Worm (Caenorhabditis elegans) whole organism, L4/young adult: ENCODE measurements around the gene F53F1.6.

Experiments used
- W03F9.2 ChIP-seq: fragments of 150-350 bp; optimal IDR thresholded peaks from 2 replicates; lab custom pipeline; 2014; ENCODE audit warnings: missing biosample characterization, missing genetic modification characterization
- dao-5 ChIP-seq: sonication (generic microtip); optimal IDR thresholded peaks from 2 replicates; lab custom pipeline; 2016; ENCODE audit warnings: missing genotype, missing genetic modification characterization, moderate library complexity, missing compliant biosample characterization
- him-1 ChIP-seq: sonication (generic microtip); optimal IDR thresholded peaks from 2 replicates; lab custom pipeline; 2016; ENCODE audit warnings: missing genotype, missing genetic modification reagents, missing genetic modification characterization, missing compliant biosample characterization

F53F1.6 gene

ce11 chrV:13427378-13427777 lies 10.0 kb upstream of the F53F1.6 start:
- TF ChIP-seq him-1 (tag; lab: Kevin White, UChicago) (no peak), W03F9.2 (tag; lab: Kevin White, UChicago) (no peak), dao-5 (tag; lab: Kevin White, UChicago) (no peak)

- TF ChIP-seq him-1 (tag; lab: Kevin White, UChicago) (no peak), W03F9.2 (tag; lab: Kevin White, UChicago) (no peak), dao-5 (tag; lab: Kevin White, UChicago) (no peak)
These were observed 9.4 kb upstream of the F53F1.6 start, which contains the start of gene srd-18 for ce11 chrV:13426764-13427163. srd-18 (minus strand) TSS chrV:13426864.

DNA sequence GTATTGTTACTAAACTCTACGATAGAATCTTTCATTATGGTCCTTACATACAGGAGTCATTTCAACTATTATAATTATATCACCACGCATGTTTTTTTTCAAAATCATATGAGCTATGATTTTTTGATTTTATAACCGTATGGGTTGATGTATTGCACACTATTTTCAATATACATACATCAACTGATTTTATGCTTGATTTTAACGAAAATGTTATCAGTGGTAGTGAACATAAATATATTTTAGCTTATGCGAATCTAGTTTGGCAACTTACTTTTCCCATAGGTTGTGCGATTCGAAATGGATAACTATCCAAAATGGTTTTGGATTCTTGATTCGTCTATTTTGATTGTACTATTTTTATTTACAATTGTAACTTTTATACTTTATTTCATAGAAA lies 6.2 kb upstream of the F53F1.6 start, which contains the start of gene srv-10:
TSS of gene srv-10 (plus strand) at position 301 of the 400 bp plus-strand sequence.
- TF ChIP-seq him-1 (tag; lab: Kevin White, UChicago): no peak
- no peak for TF ChIP-seq dao-5 (tag; lab: Kevin White, UChicago)
- no peak for TF ChIP-seq W03F9.2 (tag; lab: Kevin White, UChicago)

ce11 chrV:13423045-13423444 lies 5.6 kb upstream of the F53F1.6 start, which contains the start of gene srv-9:
srv-9 (minus strand) TSS chrV:13423145.
- no peak for TF ChIP-seq dao-5 (tag; lab: Kevin White, UChicago)

DNA sequence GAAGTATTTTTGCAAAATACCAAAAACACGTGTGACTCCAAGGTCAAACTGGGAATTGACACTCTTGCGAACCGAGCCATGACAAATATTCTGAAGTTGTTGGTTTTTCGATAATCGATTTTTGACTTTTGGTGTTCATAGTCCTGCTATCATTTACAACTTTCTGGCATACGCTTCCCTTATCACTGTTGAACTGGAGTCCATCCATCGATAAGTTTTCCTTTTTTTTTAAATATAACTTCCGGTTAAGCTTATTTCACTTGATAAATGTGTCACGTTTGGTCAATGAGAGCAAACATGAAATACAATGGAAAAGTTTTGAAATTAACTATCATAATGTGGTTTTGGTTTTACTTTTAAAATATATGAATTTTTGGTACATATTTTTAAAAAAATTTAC lies 4.3 kb upstream of the F53F1.6 start:
- TF ChIP-seq dao-5 (tag; lab: Kevin White, UChicago): no peak
- TF ChIP-seq him-1 (tag; lab: Kevin White, UChicago): no peak
- TF ChIP-seq W03F9.2 (tag; lab: Kevin White, UChicago): no peak

DNA sequence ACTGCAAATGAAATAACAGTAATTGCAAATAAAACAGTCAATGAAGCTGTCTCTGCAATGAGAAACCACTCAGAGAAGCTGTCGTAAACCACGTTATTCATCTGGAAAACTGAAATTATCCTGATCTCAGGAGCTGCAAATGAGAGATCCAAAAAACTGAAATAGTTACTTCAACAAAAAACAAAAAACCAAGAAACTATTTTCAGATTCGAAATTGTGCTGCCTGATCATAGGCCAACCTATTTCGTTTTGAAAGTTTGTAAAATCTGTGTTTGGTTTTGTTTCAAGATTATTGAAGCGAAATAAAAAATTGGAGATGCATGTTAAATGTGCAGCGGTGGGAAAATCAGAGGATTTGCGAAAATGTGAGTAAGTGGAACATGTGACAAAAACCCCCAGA lies 3.2 kb upstream of the F53F1.6 start, which contains the start of gene srv-8:
TSS of gene srv-8 (minus strand) at position 101 of the 400 bp plus-strand sequence.
- TF ChIP-seq W03F9.2 (tag; lab: Kevin White, UChicago): no peak
- no peak for TF ChIP-seq dao-5 (tag; lab: Kevin White, UChicago)
- TF ChIP-seq him-1 (tag; lab: Kevin White, UChicago): no peak

DNA sequence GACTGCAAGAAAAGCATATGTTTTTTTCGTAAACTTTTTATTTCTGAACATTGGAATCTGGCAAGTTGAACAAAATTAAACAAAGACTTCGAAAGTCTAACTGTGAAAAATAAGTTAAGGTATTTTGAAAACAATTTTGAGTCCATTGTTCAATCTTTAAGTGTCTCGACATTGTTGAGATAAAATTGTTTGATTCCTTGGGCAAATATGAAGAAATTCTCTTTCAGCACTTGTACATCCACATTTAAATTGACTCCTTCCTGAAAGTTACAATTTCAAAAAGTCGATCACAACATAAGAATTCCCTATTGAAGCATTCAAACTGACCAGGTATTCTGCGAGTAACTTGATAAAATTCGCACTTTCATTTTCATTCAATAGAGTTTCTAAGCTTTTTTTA lies 1.3 kb downstream of the F53F1.6 start:
- TF ChIP-seq dao-5 (tag; lab: Kevin White, UChicago) (no peak), W03F9.2 (tag; lab: Kevin White, UChicago) (no peak), him-1 (tag; lab: Kevin White, UChicago) (no peak)

DNA sequence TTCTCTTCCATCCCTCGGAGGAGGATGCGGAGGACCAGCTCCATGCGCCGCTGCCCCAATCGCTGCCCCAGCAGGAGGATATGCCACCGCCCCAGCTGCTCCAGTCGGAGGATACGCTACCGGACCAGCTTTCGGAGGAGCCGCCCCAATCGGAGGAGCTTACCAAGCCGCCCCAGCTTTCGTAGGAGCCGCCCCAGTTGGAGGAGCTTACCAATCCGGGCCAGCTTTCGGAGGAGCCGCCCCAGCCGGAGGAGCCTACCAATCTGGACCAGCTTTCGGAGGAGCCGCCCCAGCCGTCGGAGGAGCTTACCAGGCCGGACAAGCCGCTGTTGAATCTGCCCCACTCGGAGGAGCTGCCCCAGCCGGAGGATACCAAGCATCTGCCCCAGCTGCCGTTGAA lies 2.0 kb downstream of the F53F1.6 start:
- TF ChIP-seq W03F9.2 (tag; lab: Kevin White, UChicago): no peak
- TF ChIP-seq dao-5 (tag; lab: Kevin White, UChicago): peak; percentile 33

ce11 chrV:13414585-13414984 lies 2.8 kb downstream of the F53F1.6 start, which contains the start of gene cut-2:
cut-2 (plus strand) TSS chrV:13414949.
- TF ChIP-seq him-1 (tag; lab: Kevin White, UChicago): no peak
- no peak for TF ChIP-seq dao-5 (tag; lab: Kevin White, UChicago)
- no peak for TF ChIP-seq W03F9.2 (tag; lab: Kevin White, UChicago)

ce11 chrV:13413301-13413700 lies 4.1 kb downstream of the F53F1.6 start:
- TF ChIP-seq dao-5 (tag; lab: Kevin White, UChicago) (no peak), W03F9.2 (tag; lab: Kevin White, UChicago) (no peak), him-1 (tag; lab: Kevin White, UChicago) (no peak)

ce11 chrV:13411992-13412298 lies 5.5 kb downstream of the F53F1.6 start:
- TF ChIP-seq dao-5 (tag; lab: Kevin White, UChicago) (no peak), him-1 (tag; lab: Kevin White, UChicago) (no peak)

DNA sequence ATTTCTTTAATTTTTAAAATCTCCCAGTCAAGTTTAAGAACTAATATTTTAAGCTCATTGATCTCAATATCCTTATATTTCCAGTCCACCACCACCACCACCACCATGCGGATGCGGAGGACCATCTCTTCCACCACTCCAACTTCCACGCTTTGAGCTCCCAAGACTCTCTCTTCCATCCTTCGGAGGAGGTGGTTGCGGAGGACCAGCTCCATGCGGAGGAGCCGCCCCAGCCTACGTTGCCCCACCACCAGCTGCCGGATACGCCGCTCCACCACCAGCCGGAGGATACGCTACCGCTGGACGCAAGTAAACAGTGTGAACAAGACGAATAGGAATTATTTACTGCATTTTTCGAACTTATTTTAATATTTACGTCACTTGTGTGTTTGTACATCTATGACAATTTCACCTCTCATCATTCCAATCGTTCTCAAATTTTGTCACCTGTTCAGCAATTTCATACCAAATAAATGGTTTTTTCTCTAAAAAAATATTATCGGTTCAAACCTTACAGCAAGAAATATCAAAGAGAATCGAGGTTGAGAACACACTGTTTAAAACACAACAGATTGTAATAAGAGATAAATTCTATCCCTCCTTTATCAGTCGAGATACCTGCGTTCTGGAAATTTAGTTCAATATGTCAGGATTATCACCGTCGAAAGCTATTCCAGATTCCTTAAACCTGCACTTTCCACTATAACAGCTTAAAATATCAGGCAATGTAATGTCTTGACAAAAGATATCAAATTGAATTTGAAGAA lies 6.0 kb downstream of the F53F1.6 start:
- TF ChIP-seq W03F9.2 (tag; lab: Kevin White, UChicago) (no peak), him-1 (tag; lab: Kevin White, UChicago) (no peak), dao-5 (tag; lab: Kevin White, UChicago) (no peak)

ce11 chrV:13410688-13411087 lies 6.7 kb downstream of the F53F1.6 start, which contains the start of gene F53F1.4:
F53F1.4 (plus strand) TSS chrV:13411077.
- TF ChIP-seq him-1 (tag; lab: Kevin White, UChicago) (no peak), W03F9.2 (tag; lab: Kevin White, UChicago) (no peak), dao-5 (tag; lab: Kevin White, UChicago) (no peak)

DNA sequence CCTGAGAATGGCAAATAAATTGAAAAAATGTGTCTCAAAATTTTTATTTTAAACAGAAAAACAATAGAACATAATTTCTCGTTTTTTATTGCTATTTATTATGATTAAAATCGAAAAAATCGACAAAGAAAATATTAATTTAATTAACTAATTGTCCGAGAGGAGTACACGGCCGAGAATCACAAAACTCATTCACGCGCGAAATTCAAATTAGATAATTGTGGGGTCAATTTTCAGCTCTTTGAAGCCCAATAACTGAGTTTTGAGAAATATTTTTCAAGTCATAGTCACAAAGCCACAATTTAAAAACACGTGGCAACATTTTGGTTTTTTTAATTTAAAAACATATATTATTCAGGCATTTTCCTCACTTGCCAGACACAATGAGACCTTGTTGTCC lies 8.3 kb downstream of the F53F1.6 start:
- TF ChIP-seq W03F9.2 (tag; lab: Kevin White, UChicago): no peak
